Worm (Caenorhabditis elegans): ENCODE results near the gene cng-3.

The cng-3 gene

ce11 chrIV:9444417-9445026, 36.3 kb downstream of the cng-3 start:
- TF ChIP-seq Y5F2A.4 (GFP tag; optimal IDR thresholded peaks at IDR 0.05) (peak; percentile 9), nhr-28 (tag; optimal IDR thresholded peaks at IDR 0.05) (peak; percentile 88), ztf-7 (tag; optimal IDR thresholded peaks at IDR 0.05) (peak; percentile 63), F10B5.3 (tag; optimal IDR thresholded peaks at IDR 0.05) (peak; percentile 81), aly-2 (tag; optimal IDR thresholded peaks at IDR 0.05) (no peak), nhr-42 (GFP tag; IDR thresholded peaks at IDR 0.05) (peak; percentile 50; the same call in 1 of the 2 replicates), ctbp-1 (GFP tag; IDR thresholded peaks at IDR 0.05) (peak; percentile 89), zfp-3 (GFP tag; conservative IDR thresholded peaks at IDR 0.05) (peak; percentile 86), zag-1 (tag; optimal IDR thresholded peaks at IDR 0.05) (peak; percentile 37), egl-27 (tag; optimal IDR thresholded peaks at IDR 0.05) (no peak), arid-1 (GFP tag; conservative IDR thresholded peaks at IDR 0.05) (peak; percentile 74), T20F7.1 (GFP tag; optimal IDR thresholded peaks at IDR 0.05) (peak; percentile 87), ZK337.2 (GFP tag; IDR thresholded peaks at IDR 0.05) (0 out of 2 replicates have a peak, but pooled peaks have one; percentile 33), rbr-2 (tag; optimal IDR thresholded peaks at IDR 0.05) (peak; percentile 95), R02D3.7 (tag; optimal IDR thresholded peaks at IDR 0.05) (no peak), daf-12 (tag; optimal IDR thresholded peaks at IDR 0.05) (no peak), lsy-2 (tag; optimal IDR thresholded peaks at IDR 0.05) (peak; percentile 75 to 93), madf-5 (GFP tag; IDR thresholded peaks at IDR 0.05) (no peak), ceh-62 (tag; optimal IDR thresholded peaks at IDR 0.05) (no peak), ama-1 (optimal IDR thresholded peaks at IDR 0.05) (peak; percentile 99), lin-1 (GFP tag; IDR thresholded peaks at IDR 0.05) (peak; percentile 76), jun-1 (tag; optimal IDR thresholded peaks at IDR 0.05) (peak; percentile 85), vab-7 (GFP tag; IDR thresholded peaks at IDR 0.05) (no peak; the same call in 1 of the 2 replicates), nhr-11 (tag; optimal IDR thresholded peaks at IDR 0.05) (peak; percentile 92), duxl-1 (tag; optimal IDR thresholded peaks at IDR 0.05; ENCODE audit: poor library complexity) (peak; percentile 84), zip-11 (GFP tag; IDR thresholded peaks at IDR 0.05) (no peak), daf-16 (GFP tag; optimal IDR thresholded peaks at IDR 0.05) (peak; percentile 35 to 87), daf-16 (tag; optimal IDR thresholded peaks at IDR 0.05) (peak; percentile 98), Y105C5A.15 (GFP tag; IDR thresholded peaks at IDR 0.05) (no peak), mdl-1 (tag; optimal IDR thresholded peaks at IDR 0.05) (peak; percentile 72 to 95), mxl-3 (GFP tag; optimal IDR thresholded peaks at IDR 0.05) (peak; percentile 77), dmd-9 (GFP tag; IDR thresholded peaks at IDR 0.05) (no peak), hlh-11 (tag; optimal IDR thresholded peaks at IDR 0.05) (peak; percentile 92), sdz-12 (GFP tag; optimal IDR thresholded peaks at IDR 0.05) (no peak), ceh-44 (GFP tag; IDR thresholded peaks at IDR 0.05) (0 out of 2 replicates have a peak, but pooled peaks have one; percentile 47), ceh-20 (GFP tag; IDR thresholded peaks at IDR 0.05) (peak; percentile 88), nhr-10 (tag; optimal IDR thresholded peaks at IDR 0.05) (peak; percentile 87), unc-62 (GFP tag; optimal IDR thresholded peaks at IDR 0.05 in 1 of 2) (peak; percentile 42 to 98), unc-62 (tag; optimal IDR thresholded peaks at IDR 0.05) (no peak), skn-1 (tag; optimal IDR thresholded peaks at IDR 0.05) (no peak), nhr-76 (tag; optimal IDR thresholded peaks at IDR 0.05) (no peak), mep-1 (tag; optimal IDR thresholded peaks at IDR 0.05) (peak; percentile 97), daf-19 (GFP tag; conservative IDR thresholded peaks at IDR 0.05) (peak; percentile 72; the same call in 1 of the 2 replicates), tag-97 (GFP tag; IDR thresholded peaks at IDR 0.05) (no peak), unc-39 (tag; optimal IDR thresholded peaks at IDR 0.05) (no peak), F26F4.8 (GFP tag; conservative IDR thresholded peaks at IDR 0.05) (no peak), ceh-32 (tag; optimal IDR thresholded peaks at IDR 0.05; ENCODE audit: poor library complexity) (peak; percentile 53), ceh-82 (tag; optimal IDR thresholded peaks at IDR 0.05) (no peak), T26A8.4 (GFP tag; IDR thresholded peaks at IDR 0.05) (peak; percentile 93), lin-38 (GFP tag; IDR thresholded peaks at IDR 0.05) (peak; percentile 86), saeg-2 (GFP tag; IDR thresholded peaks at IDR 0.05) (no peak), F49E8.2 (tag; optimal IDR thresholded peaks at IDR 0.05; ENCODE audit: borderline replicate concordance) (peak; percentile 86)
